In genomic region chrV:20693968-20694367, ce11 we compare ENCODE assay signal across 3 worm cellular contexts.
TF ChIP-seq lines count a peak whose summit lies in the region.

No protein-coding gene starts in this region.

TF ChIP-seq in whole organism, L4 larva, 104 proteins besides CTCF, POLR2A, EP300 and RAD21 (continued from another document and continues in another):
- TF ChIP-seq madf-9 (GFP tag; conservative IDR thresholded peaks at IDR 0.05; lab: Robert Waterston, UW) (peak; percentile 61; the same call in 1 of the 2 replicates), mes-2 (tag; optimal IDR thresholded peaks at IDR 0.05; lab: Kevin White, UChicago; ENCODE audit: poor library complexity, severe bottlenecking) (peak; percentile 82), sdz-12 (GFP tag; optimal IDR thresholded peaks at IDR 0.05; lab: Kevin White, UChicago) (peak; percentile 60), F10B5.3 (tag; optimal IDR thresholded peaks at IDR 0.05; lab: Kevin White, UChicago) (no peak), Y75B8A.6 (GFP tag; IDR thresholded peaks at IDR 0.05; lab: Robert Waterston, UW) (peak; percentile 71; the same call in 1 of the 2 replicates), nhr-11 (tag; optimal IDR thresholded peaks at IDR 0.05; lab: Kevin White, UChicago) (no peak), fos-1 (tag; optimal IDR thresholded peaks at IDR 0.05; lab: Kevin White, UChicago) (no peak), zip-11 (GFP tag; IDR thresholded peaks at IDR 0.05; lab: Robert Waterston, UW) (0 out of 2 replicates have a peak, but pooled peaks have one; percentile 66), nhr-42 (GFP tag; IDR thresholded peaks at IDR 0.05; lab: Robert Waterston, UW) (peak; percentile 58; the same call in 1 of the 2 replicates), mxl-2 (GFP tag; conservative IDR thresholded peaks at IDR 0.05; lab: Robert Waterston, UW) (peak; percentile 51; the same call in 1 of the 2 replicates), lir-3 (tag; optimal IDR thresholded peaks at IDR 0.05; lab: Kevin White, UChicago) (peak; percentile 47), duxl-1 (tag; optimal IDR thresholded peaks at IDR 0.05; lab: Kevin White, UChicago; ENCODE audit: poor library complexity) (peak; percentile 71), gei-8 (GFP tag; optimal IDR thresholded peaks at IDR 0.05; lab: Kevin White, UChicago) (peak; percentile 67), daf-19 (GFP tag; conservative IDR thresholded peaks at IDR 0.05; lab: Robert Waterston, UW) (no peak), fkh-10 (GFP tag; optimal IDR thresholded peaks at IDR 0.05; lab: Kevin White, UChicago) (no peak), nhr-77 (tag; optimal IDR thresholded peaks at IDR 0.05; lab: Kevin White, UChicago) (peak; percentile 2), hlh-30 (tag; optimal IDR thresholded peaks at IDR 0.05; lab: Kevin White, UChicago; ENCODE audit: insufficient read depth) (peak; percentile 0), R02D3.7 (tag; optimal IDR thresholded peaks at IDR 0.05; lab: Kevin White, UChicago) (no peak), hmg-1.1 (GFP tag; IDR thresholded peaks at IDR 0.05; lab: Robert Waterston, UW) (peak; percentile 78), lin-38 (GFP tag; IDR thresholded peaks at IDR 0.05; lab: Robert Waterston, UW) (peak; percentile 71), ama-1 (optimal IDR thresholded peaks at IDR 0.05; lab: Kevin White, UChicago) (no peak), mep-1 (tag; optimal IDR thresholded peaks at IDR 0.05; lab: Kevin White, UChicago) (peak; percentile 59), pha-4 (GFP tag; IDR thresholded peaks at IDR 0.05; lab: Robert Waterston, UW) (peak; percentile 88), pha-4 (tag; optimal IDR thresholded peaks at IDR 0.05; lab: Kevin White, UChicago) (no peak), lin-29 (GFP tag; IDR thresholded peaks at IDR 0.05; lab: Robert Waterston, UW) (0 out of 2 replicates have a peak, but pooled peaks have one; percentile 54), Y105C5A.15 (GFP tag; IDR thresholded peaks at IDR 0.05; lab: Robert Waterston, UW) (peak; percentile 86), T20F7.1 (GFP tag; optimal IDR thresholded peaks at IDR 0.05; lab: Kevin White, UChicago) (peak; percentile 41), ceh-32 (tag; optimal IDR thresholded peaks at IDR 0.05; lab: Kevin White, UChicago; ENCODE audit: poor library complexity) (no peak), vab-7 (GFP tag; IDR thresholded peaks at IDR 0.05; lab: Robert Waterston, UW) (peak; percentile 84), ceh-44 (GFP tag; IDR thresholded peaks at IDR 0.05; lab: Robert Waterston, UW) (peak; percentile 89), aly-2 (tag; optimal IDR thresholded peaks at IDR 0.05; lab: Kevin White, UChicago) (no peak), spr-1 (tag; optimal IDR thresholded peaks at IDR 0.05; lab: Kevin White, UChicago) (peak; percentile 53), zfp-3 (GFP tag; conservative IDR thresholded peaks at IDR 0.05; lab: Robert Waterston, UW) (no peak), spr-3 (GFP tag; optimal IDR thresholded peaks at IDR 0.05; lab: Kevin White, UChicago) (peak; percentile 36), aha-1 (tag; lab: Kevin White, UChicago) (no peak), mdt-29 (GFP tag; IDR thresholded peaks at IDR 0.05; lab: Robert Waterston, UW) (peak; percentile 66), nhr-237 (tag; optimal IDR thresholded peaks at IDR 0.05; lab: Kevin White, UChicago) (no peak), pqm-1 (tag; optimal IDR thresholded peaks at IDR 0.05; lab: Kevin White, UChicago) (no peak), unc-130 (GFP tag; optimal IDR thresholded peaks at IDR 0.05; lab: Kevin White, UChicago) (no peak), mxl-3 (GFP tag; optimal IDR thresholded peaks at IDR 0.05; lab: Kevin White, UChicago) (no peak), lim-7 (GFP tag; IDR thresholded peaks at IDR 0.05; lab: Robert Waterston, UW) (peak; percentile 92), dmd-9 (GFP tag; IDR thresholded peaks at IDR 0.05; lab: Robert Waterston, UW) (peak; percentile 29; the same call in 1 of the 2 replicates)

TF ChIP-seq in whole organism, late embryonic, 69 proteins besides CTCF, POLR2A, EP300 and RAD21 (continued from another document):
- TF ChIP-seq nfya-1 (tag; optimal IDR thresholded peaks at IDR 0.05; lab: Kevin White, UChicago) (no peak), sdc-2 (tag; optimal IDR thresholded peaks at IDR 0.05; lab: Kevin White, UChicago) (peak; percentile 42), ttx-3 (tag; optimal IDR thresholded peaks at IDR 0.05; lab: Kevin White, UChicago) (no peak), che-1 (tag; optimal IDR thresholded peaks at IDR 0.05; lab: Kevin White, UChicago) (peak; percentile 65), ets-4 (tag; optimal IDR thresholded peaks at IDR 0.05; lab: Kevin White, UChicago) (no peak), ceh-2 (tag; optimal IDR thresholded peaks at IDR 0.05; lab: Kevin White, UChicago) (peak; percentile 18), pax-1 (tag; optimal IDR thresholded peaks at IDR 0.05; lab: Kevin White, UChicago) (no peak), K02D7.2 (tag; optimal IDR thresholded peaks at IDR 0.05; lab: Kevin White, UChicago) (peak; percentile 7), ceh-19 (GFP tag; optimal IDR thresholded peaks at IDR 0.05; lab: Kevin White, UChicago) (peak; percentile 59), nhr-232 (tag; optimal IDR thresholded peaks at IDR 0.05; lab: Kevin White, UChicago) (peak; percentile 28), pag-3 (tag; optimal IDR thresholded peaks at IDR 0.05; lab: Kevin White, UChicago; ENCODE audit: borderline replicate concordance) (no peak), fkh-6 (tag; optimal IDR thresholded peaks at IDR 0.05; lab: Kevin White, UChicago) (peak; percentile 5), elt-2 (tag; optimal IDR thresholded peaks at IDR 0.05; lab: Kevin White, UChicago) (peak; percentile 65), rnt-1 (tag; optimal IDR thresholded peaks at IDR 0.05; lab: Kevin White, UChicago) (no peak), K09A11.1 (tag; optimal IDR thresholded peaks at IDR 0.05; lab: Kevin White, UChicago; ENCODE audit: insufficient read depth) (peak; percentile 3), npax-4 (tag; optimal IDR thresholded peaks at IDR 0.05; lab: Kevin White, UChicago) (peak; percentile 9), pqm-1 (tag; optimal IDR thresholded peaks at IDR 0.05; lab: Kevin White, UChicago) (no peak), ceh-22 (tag; optimal IDR thresholded peaks at IDR 0.05; lab: Kevin White, UChicago) (no peak), ceh-9 (tag; optimal IDR thresholded peaks at IDR 0.05; lab: Kevin White, UChicago) (no peak), unc-42 (tag; optimal IDR thresholded peaks at IDR 0.05; lab: Kevin White, UChicago) (no peak), ceh-6 (GFP tag; optimal IDR thresholded peaks at IDR 0.05; lab: Kevin White, UChicago) (peak; percentile 64), eyg-1 (tag; optimal IDR thresholded peaks at IDR 0.05; lab: Kevin White, UChicago) (no peak), nhr-11 (tag; optimal IDR thresholded peaks at IDR 0.05; lab: Kevin White, UChicago) (no peak), ceh-30 (tag; optimal IDR thresholded peaks at IDR 0.05; lab: Kevin White, UChicago) (no peak), pha-2 (tag; optimal IDR thresholded peaks at IDR 0.05; lab: Kevin White, UChicago) (peak; percentile 87), fkh-10 (GFP tag; optimal IDR thresholded peaks at IDR 0.05; lab: Kevin White, UChicago) (no peak), hlh-8 (tag; optimal IDR thresholded peaks at IDR 0.05; lab: Kevin White, UChicago) (no peak), F13H6.1 (tag; optimal IDR thresholded peaks at IDR 0.05; lab: Kevin White, UChicago) (no peak), fax-1 (tag; optimal IDR thresholded peaks at IDR 0.05; lab: Kevin White, UChicago) (peak; percentile 37), dmd-4 (tag; optimal IDR thresholded peaks at IDR 0.05; lab: Kevin White, UChicago; ENCODE audit: borderline replicate concordance) (no peak), mec-3 (tag; optimal IDR thresholded peaks at IDR 0.05; lab: Kevin White, UChicago; ENCODE audit: borderline replicate concordance) (peak; percentile 39), ceh-34 (tag; optimal IDR thresholded peaks at IDR 0.05; lab: Kevin White, UChicago) (peak; percentile 14), ceh-18 (tag; optimal IDR thresholded peaks at IDR 0.05; lab: Kevin White, UChicago) (peak; percentile 13), sox-2 (GFP tag; IDR thresholded peaks at IDR 0.05; lab: Robert Waterston, UW) (no peak), hlh-30 (tag; optimal IDR thresholded peaks at IDR 0.05; lab: Kevin White, UChicago; ENCODE audit: insufficient read depth) (no peak), pros-1 (tag; optimal IDR thresholded peaks at IDR 0.05; lab: Kevin White, UChicago) (no peak), hlh-15 (tag; optimal IDR thresholded peaks at IDR 0.05; lab: Kevin White, UChicago) (no peak), sox-4 (tag; optimal IDR thresholded peaks at IDR 0.05; lab: Kevin White, UChicago) (peak; percentile 38), hlh-6 (tag; optimal IDR thresholded peaks at IDR 0.05; lab: Kevin White, UChicago) (peak; percentile 62), Y22D7AL.16 (tag; optimal IDR thresholded peaks at IDR 0.05; lab: Kevin White, UChicago) (no peak), ref-2 (tag; optimal IDR thresholded peaks at IDR 0.05; lab: Kevin White, UChicago) (peak; percentile 42)

TF ChIP-seq in whole organism, mixed stage, embryonic, 35 proteins besides CTCF, POLR2A, EP300 and RAD21 (continued from another document):
- TF ChIP-seq ces-1 (GFP tag; optimal IDR thresholded peaks at IDR 0.05; lab: Kevin White, UChicago): no peak
- no peak for TF ChIP-seq hlh-1 (tag; optimal IDR thresholded peaks at IDR 0.05; lab: Kevin White, UChicago)
